Worm (Caenorhabditis elegans): ENCODE data around the gene C49F5.7.

DNA sequence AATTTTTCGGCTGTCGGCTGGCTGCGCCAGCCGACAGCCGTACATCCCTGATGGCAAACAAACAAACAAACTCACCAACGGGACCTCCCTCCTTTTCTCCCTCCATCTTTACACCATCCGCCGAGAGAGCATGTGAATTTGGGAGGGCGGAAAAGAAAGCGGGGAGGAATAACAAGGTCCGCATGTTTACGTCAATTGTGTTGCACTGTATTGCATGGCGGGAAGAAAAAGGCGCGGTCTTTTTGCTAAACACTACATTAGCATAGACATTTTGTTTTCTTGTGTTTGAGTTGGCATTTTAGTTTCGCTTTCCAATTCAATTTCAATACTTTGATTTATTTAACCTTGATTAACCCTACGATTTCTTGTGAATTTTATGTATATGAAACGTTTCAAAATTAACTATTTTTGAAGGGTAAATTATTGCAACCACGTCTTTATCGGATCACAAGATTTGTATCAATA, 6.7 kb upstream of the C49F5.7 start, which contains the start of gene C49F5.6:
- TF ChIP-seq him-1 (tag; optimal IDR thresholded peaks at IDR 0.05) (no peak), W03F9.2 (tag; optimal IDR thresholded peaks at IDR 0.05) (no peak), dao-5 (tag; optimal IDR thresholded peaks at IDR 0.05) (no peak)

All from whole organism, L4/young adult.